Worm (Caenorhabditis elegans): ENCODE measurements around the gene pho-12.

The pho-12 gene

DNA sequence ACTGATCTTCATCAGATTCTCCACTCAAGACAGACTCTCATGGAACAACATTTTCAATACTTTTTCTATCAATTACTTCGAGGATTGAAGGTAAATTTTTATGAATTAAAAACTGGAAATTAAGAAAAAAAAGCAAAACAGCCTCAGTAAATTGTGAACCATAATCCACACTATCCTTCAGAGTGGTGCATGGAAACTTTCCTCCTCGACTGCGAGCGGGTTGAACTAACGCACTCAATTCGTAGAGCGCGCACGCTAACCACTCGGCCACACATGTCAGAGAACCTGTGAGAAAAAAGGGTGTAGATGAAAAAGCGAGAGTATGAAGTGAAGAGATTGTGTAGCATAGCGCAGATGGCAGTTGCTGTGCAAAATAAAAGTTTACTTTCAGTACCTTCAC lies 44.4 kb upstream of the pho-12 start (continued):
- peak; percentile 76 for TF ChIP-seq snu-23 (GFP tag; optimal IDR thresholded peaks at IDR 0.05)
- TF ChIP-seq aly-2 (tag; optimal IDR thresholded peaks at IDR 0.05): peak; percentile 78
- TF ChIP-seq C04F5.9 (tag; optimal IDR thresholded peaks at IDR 0.05): no peak
- TF ChIP-seq pax-3 (tag; optimal IDR thresholded peaks at IDR 0.05): peak; percentile 32
- no peak for TF ChIP-seq unc-62 (GFP tag; optimal IDR thresholded peaks at IDR 0.05)
- TF ChIP-seq nhr-77 (tag; optimal IDR thresholded peaks at IDR 0.05): peak; percentile 68
- no peak for TF ChIP-seq unc-98 (GFP tag; IDR thresholded peaks at IDR 0.05)
- peak; percentile 43 to 78 (median 52) for TF ChIP-seq ceh-82 (tag; optimal IDR thresholded peaks at IDR 0.05)
- TF ChIP-seq hpl-2 (GFP tag; optimal IDR thresholded peaks at IDR 0.05): no peak
- peak; percentile 67 to 75 for TF ChIP-seq efl-1 (optimal IDR thresholded peaks at IDR 0.05)
- TF ChIP-seq efl-1 (GFP tag; optimal IDR thresholded peaks at IDR 0.05 in 1 of 2): peak; percentile 55 to 95
- no peak for TF ChIP-seq ceh-63 (GFP tag; optimal IDR thresholded peaks at IDR 0.05)
- peak; percentile 38 for TF ChIP-seq jun-1 (tag; optimal IDR thresholded peaks at IDR 0.05)
- TF ChIP-seq ceh-8 (GFP tag; optimal IDR thresholded peaks at IDR 0.05): no peak
- TF ChIP-seq fkh-8 (tag; optimal IDR thresholded peaks at IDR 0.05): peak; percentile 68
- no peak for TF ChIP-seq alr-1 (tag; optimal IDR thresholded peaks at IDR 0.05; ENCODE audit: borderline replicate concordance)
- TF ChIP-seq blmp-1 (tag; optimal IDR thresholded peaks at IDR 0.05): peak; percentile 29
- TF ChIP-seq F16B12.6 (tag; optimal IDR thresholded peaks at IDR 0.05): peak; percentile 31
- no peak for TF ChIP-seq ets-5 (GFP tag; IDR thresholded peaks at IDR 0.05)
- no peak for TF ChIP-seq sup-37 (GFP tag; optimal IDR thresholded peaks at IDR 0.05)
- peak in 3 of 6 experiments; percentile 15 to 50 (median 19) for TF ChIP-seq elt-3 (tag; optimal IDR thresholded peaks at IDR 0.05)
- TF ChIP-seq mab-9 (GFP tag; IDR thresholded peaks at IDR 0.05): 0 out of 2 replicates have a peak, but pooled peaks have one; percentile 38
- TF ChIP-seq nhr-11 (tag; optimal IDR thresholded peaks at IDR 0.05): no peak
- peak; percentile 79 for TF ChIP-seq elt-2 (tag; optimal IDR thresholded peaks at IDR 0.05)
- TF ChIP-seq zip-4 (GFP tag; optimal IDR thresholded peaks at IDR 0.05): no peak
- TF ChIP-seq ama-1 (optimal IDR thresholded peaks at IDR 0.05): peak; percentile 60
- no peak for TF ChIP-seq mef-2 (tag; optimal IDR thresholded peaks at IDR 0.05)
- TF ChIP-seq C16A3.4 (tag; optimal IDR thresholded peaks at IDR 0.05): peak; percentile 86
- no peak for TF ChIP-seq nhr-84 (tag; optimal IDR thresholded peaks at IDR 0.05)
- TF ChIP-seq nhr-20 (tag; optimal IDR thresholded peaks at IDR 0.05): peak; percentile 72
- no peak for TF ChIP-seq lin-13 (GFP tag; optimal IDR thresholded peaks at IDR 0.05)
- no peak for TF ChIP-seq hlh-17 (GFP tag; optimal IDR thresholded peaks at IDR 0.05; ENCODE audit: borderline replicate concordance)
- TF ChIP-seq fos-1 (tag; optimal IDR thresholded peaks at IDR 0.05): peak; percentile 76
- TF ChIP-seq nhr-19 (GFP tag; conservative IDR thresholded peaks at IDR 0.05): peak; percentile 68
- TF ChIP-seq Y116A8C.19 (tag; optimal IDR thresholded peaks at IDR 0.05; ENCODE audit: borderline replicate concordance): no peak
- peak; percentile 73 for TF ChIP-seq nhr-71 (tag; optimal IDR thresholded peaks at IDR 0.05)
- no peak for TF ChIP-seq ces-1 (GFP tag; optimal IDR thresholded peaks at IDR 0.05)
- TF ChIP-seq egl-27 (tag; optimal IDR thresholded peaks at IDR 0.05): peak in 1 of 2 experiments; percentile 31
- TF ChIP-seq egl-13 (tag; optimal IDR thresholded peaks at IDR 0.05): no peak
- TF ChIP-seq pqm-1 (tag; optimal IDR thresholded peaks at IDR 0.05): no peak
- no peak for TF ChIP-seq fkh-4 (tag; optimal IDR thresholded peaks at IDR 0.05; ENCODE audit: borderline replicate concordance)
- peak; percentile 3 for TF ChIP-seq efl-3 (GFP tag; optimal IDR thresholded peaks at IDR 0.05)
- peak in 2 of 3 experiments; percentile 57 to 68 for TF ChIP-seq dpl-1 (GFP tag; optimal IDR thresholded peaks at IDR 0.05)

All from whole organism, L1 larva.